Fruit fly (Drosophila melanogaster): ENCODE measurements around the gene bai.
A peak's percentile ranks its signal among the peaks of the same experiment; 100 is the strongest.

The bai gene

DNA sequence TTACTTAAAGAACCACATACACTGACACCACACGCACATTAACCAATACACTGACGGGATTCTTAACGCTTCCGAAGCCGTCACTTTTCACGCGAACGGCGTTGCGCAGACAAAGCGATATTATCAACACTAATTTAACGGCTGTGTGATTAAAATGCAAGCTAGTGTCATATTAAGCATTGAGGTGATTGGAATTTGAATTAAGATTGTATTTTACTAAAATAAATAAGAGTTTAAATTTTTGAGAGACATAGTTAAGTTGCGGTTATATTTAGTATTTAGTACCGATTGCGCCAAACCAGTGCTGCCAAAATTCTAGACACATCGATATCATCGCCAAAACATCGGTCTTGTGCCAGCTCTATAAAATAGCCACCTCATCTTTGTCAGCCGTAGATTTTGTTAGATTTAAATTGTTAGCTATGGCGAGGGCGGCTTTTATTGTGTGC lies at the start of gene bai, which contains the start of gene Ythdf:
Gene bai, plus strand, starts transcription at position 347 of the 449 bp plus-strand sequence.
Gene Ythdf, minus strand, starts transcription at position 222 of the 449 bp plus-strand sequence.
- no peak for TF ChIP-seq kay (GFP tag; ENCODE audit: borderline replicate concordance)
- peak; percentile 65 for TF ChIP-seq CG1620 (GFP tag; optimal IDR thresholded peaks at IDR 0.05)
- TF ChIP-seq Clk (GFP tag; optimal IDR thresholded peaks at IDR 0.05) = peak; percentile 30
- TF ChIP-seq ovo (GFP tag; optimal IDR thresholded peaks at IDR 0.05) = no peak
- peak; percentile 1 for TF ChIP-seq CG12768 (GFP tag; optimal IDR thresholded peaks at IDR 0.05)
- TF ChIP-seq CG7045 (GFP tag; optimal IDR thresholded peaks at IDR 0.05) = no peak
- peak; percentile 25 for TF ChIP-seq CG14711 (tag; optimal IDR thresholded peaks at IDR 0.05)
- TF ChIP-seq Crg-1 (GFP tag; optimal IDR thresholded peaks at IDR 0.05) = peak; percentile 35
- peak; percentile 40 for TF ChIP-seq CG7101 (tag; optimal IDR thresholded peaks at IDR 0.05)
- peak; percentile 30 for TF ChIP-seq bab1 (GFP tag; optimal IDR thresholded peaks at IDR 0.05)
- TF ChIP-seq CG5204 (GFP tag; optimal IDR thresholded peaks at IDR 0.05) = no peak
- no peak for TF ChIP-seq cic (GFP tag; optimal IDR thresholded peaks at IDR 0.05)
- TF ChIP-seq toe (GFP tag; optimal IDR thresholded peaks at IDR 0.05) = no peak
- TF ChIP-seq CG33017 (tag; optimal IDR thresholded peaks at IDR 0.05) = no peak
- TF ChIP-seq pad (GFP tag; optimal IDR thresholded peaks at IDR 0.05) = peak; percentile 55
- TF ChIP-seq Mnt (GFP tag; optimal IDR thresholded peaks at IDR 0.05) = peak; percentile 58
- TF ChIP-seq cnc (optimal IDR thresholded peaks at IDR 0.05) = no peak
- no peak for TF ChIP-seq tj (GFP tag; optimal IDR thresholded peaks at IDR 0.05)
- TF ChIP-seq CG11617 (GFP tag; optimal IDR thresholded peaks at IDR 0.05) = peak; percentile 46
- TF ChIP-seq Hr96 (GFP tag; optimal IDR thresholded peaks at IDR 0.05) = no peak

DNA sequence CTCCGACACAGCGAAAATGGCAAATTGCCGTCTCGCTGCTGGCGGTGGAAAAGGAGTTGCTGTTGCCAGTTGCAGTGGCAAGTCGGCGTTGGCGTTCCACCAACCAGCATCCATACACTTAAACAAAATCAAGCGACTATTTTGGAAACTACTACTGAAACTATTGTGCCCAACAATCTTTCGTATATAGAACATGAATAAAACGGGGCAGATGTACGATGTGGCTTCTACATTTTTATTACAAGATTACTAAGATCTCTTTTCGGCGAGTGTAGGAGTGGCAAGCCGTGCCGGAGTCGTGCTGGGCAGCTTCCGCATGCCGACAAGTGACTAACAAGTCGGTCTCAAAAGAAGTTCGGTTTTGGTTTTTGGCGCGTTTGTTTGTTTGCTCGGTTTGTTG lies 42.7 kb upstream of the bai start:
- TF ChIP-seq CG7101 (tag; optimal IDR thresholded peaks at IDR 0.05) (no peak), CG7045 (GFP tag; optimal IDR thresholded peaks at IDR 0.05) (no peak), CG14711 (tag; optimal IDR thresholded peaks at IDR 0.05) (no peak), CG12768 (GFP tag; optimal IDR thresholded peaks at IDR 0.05) (no peak), cnc (optimal IDR thresholded peaks at IDR 0.05) (no peak)

DNA sequence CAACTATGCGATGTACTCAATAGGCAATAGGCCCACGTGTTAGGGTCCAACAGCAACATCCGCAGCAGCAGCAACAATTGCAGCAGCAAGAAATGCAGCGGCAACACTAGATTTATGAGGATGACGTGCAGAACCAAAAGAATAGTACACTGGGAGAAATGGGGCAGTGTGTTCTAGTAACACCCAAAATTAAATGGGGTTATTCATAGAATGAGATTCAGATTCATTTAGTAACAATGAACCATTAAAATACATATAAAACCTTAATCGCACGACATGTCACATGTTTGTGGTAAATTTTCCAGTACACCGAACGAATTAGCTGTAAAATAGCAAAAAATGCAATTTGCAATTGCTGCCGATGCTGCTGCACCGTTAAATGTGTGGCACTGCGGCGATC lies 41.9 kb upstream of the bai start:
- TF ChIP-seq ovo (GFP tag; optimal IDR thresholded peaks at IDR 0.05) = no peak

DNA sequence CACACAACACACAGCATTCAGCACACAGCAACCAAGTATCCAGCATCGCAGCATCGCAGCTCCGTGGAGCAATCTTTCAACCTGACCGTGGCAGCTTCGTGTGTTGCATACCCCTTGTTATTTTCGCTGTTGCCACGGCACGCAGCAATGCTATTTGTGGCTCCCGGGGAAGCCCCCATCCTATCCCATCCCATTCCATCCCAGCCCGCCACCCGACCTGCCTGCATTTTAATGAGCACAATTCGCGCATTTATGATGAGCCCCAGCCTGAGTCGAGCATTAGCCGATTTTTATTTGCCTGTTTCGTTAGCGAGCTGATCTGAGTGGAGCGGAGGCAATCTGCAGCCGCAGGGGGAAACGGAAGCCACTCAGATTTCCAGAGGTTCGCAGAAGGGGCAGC lies 39.6 kb upstream of the bai start:
- TF ChIP-seq cnc (optimal IDR thresholded peaks at IDR 0.05) = no peak
- TF ChIP-seq CG7101 (tag; optimal IDR thresholded peaks at IDR 0.05) = no peak
- TF ChIP-seq CG33017 (tag; optimal IDR thresholded peaks at IDR 0.05) = no peak
- TF ChIP-seq CG7045 (GFP tag; optimal IDR thresholded peaks at IDR 0.05) = no peak
- TF ChIP-seq ovo (GFP tag; optimal IDR thresholded peaks at IDR 0.05) = no peak
- TF ChIP-seq Hr96 (GFP tag; optimal IDR thresholded peaks at IDR 0.05) = no peak
- TF ChIP-seq bab1 (GFP tag; optimal IDR thresholded peaks at IDR 0.05) = no peak
- TF ChIP-seq CG11617 (GFP tag; optimal IDR thresholded peaks at IDR 0.05) = no peak
- TF ChIP-seq pad (GFP tag; optimal IDR thresholded peaks at IDR 0.05) = no peak
- no peak for TF ChIP-seq CG5204 (GFP tag; optimal IDR thresholded peaks at IDR 0.05)
- no peak for TF ChIP-seq Crg-1 (GFP tag; optimal IDR thresholded peaks at IDR 0.05)
- TF ChIP-seq CG12768 (GFP tag; optimal IDR thresholded peaks at IDR 0.05) = no peak
- no peak for TF ChIP-seq tj (GFP tag; optimal IDR thresholded peaks at IDR 0.05)
- no peak for TF ChIP-seq CG1620 (GFP tag; optimal IDR thresholded peaks at IDR 0.05)
- TF ChIP-seq Clk (GFP tag; optimal IDR thresholded peaks at IDR 0.05) = no peak

DNA sequence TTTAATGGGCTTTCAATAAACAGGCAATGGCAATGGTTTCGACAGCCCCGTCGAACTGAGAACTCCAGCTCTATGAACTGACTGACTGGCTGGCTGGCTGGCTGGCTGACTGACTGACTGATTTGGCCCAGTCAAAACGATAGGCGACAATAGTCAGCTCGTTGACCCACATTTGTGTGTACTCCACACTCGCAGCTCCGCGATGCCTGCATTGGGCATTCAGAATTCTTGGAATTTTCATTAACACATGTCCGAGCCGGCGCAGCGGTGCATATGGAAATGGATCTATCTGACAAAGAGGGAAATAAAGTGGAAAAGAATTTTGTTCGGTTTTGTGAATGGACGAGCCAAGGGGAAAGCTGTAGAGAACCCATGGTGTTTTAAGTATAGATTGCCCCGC lies 36.9 kb upstream of the bai start:
- TF ChIP-seq cic (GFP tag; optimal IDR thresholded peaks at IDR 0.05) = no peak
- no peak for TF ChIP-seq Clk (GFP tag; optimal IDR thresholded peaks at IDR 0.05)
- no peak for TF ChIP-seq CG14711 (tag; optimal IDR thresholded peaks at IDR 0.05)
- no peak for TF ChIP-seq CG7101 (tag; optimal IDR thresholded peaks at IDR 0.05)
- TF ChIP-seq ovo (GFP tag; optimal IDR thresholded peaks at IDR 0.05) = no peak
- no peak for TF ChIP-seq CG7045 (GFP tag; optimal IDR thresholded peaks at IDR 0.05)

DNA sequence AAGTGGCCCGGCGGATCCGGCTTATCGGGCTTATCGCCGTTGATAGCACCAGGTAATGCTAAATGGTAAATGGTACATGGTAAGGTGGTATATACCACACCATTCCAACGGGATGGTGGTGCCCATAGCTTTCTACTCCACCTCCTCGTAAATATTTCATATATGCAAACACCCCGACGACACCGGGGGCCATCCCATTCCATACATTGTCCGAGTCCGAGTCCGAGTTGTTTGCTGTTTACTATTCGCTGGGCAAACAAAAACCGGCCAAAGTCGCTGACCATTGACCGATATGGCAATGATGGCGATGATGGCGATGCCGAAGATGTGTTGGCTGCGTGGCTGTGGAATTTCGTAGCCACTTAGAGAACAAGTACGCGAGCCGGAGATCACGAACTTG lies 35.1 kb upstream of the bai start:
- TF ChIP-seq CG5204 (GFP tag; optimal IDR thresholded peaks at IDR 0.05) = no peak
- TF ChIP-seq toe (GFP tag; optimal IDR thresholded peaks at IDR 0.05) = no peak
- no peak for TF ChIP-seq CG7101 (tag; optimal IDR thresholded peaks at IDR 0.05)
- no peak for TF ChIP-seq CG33017 (tag; optimal IDR thresholded peaks at IDR 0.05)
- no peak for TF ChIP-seq CG12768 (GFP tag; optimal IDR thresholded peaks at IDR 0.05)
- no peak for TF ChIP-seq CG7045 (GFP tag; optimal IDR thresholded peaks at IDR 0.05)
- no peak for TF ChIP-seq tj (GFP tag; optimal IDR thresholded peaks at IDR 0.05)
- TF ChIP-seq cnc (optimal IDR thresholded peaks at IDR 0.05) = no peak
- no peak for TF ChIP-seq CG14711 (tag; optimal IDR thresholded peaks at IDR 0.05)
- no peak for TF ChIP-seq Mnt (GFP tag; optimal IDR thresholded peaks at IDR 0.05)
- TF ChIP-seq bab1 (GFP tag; optimal IDR thresholded peaks at IDR 0.05) = no peak
- TF ChIP-seq CG11617 (GFP tag; optimal IDR thresholded peaks at IDR 0.05) = no peak
- TF ChIP-seq cic (GFP tag; optimal IDR thresholded peaks at IDR 0.05) = no peak
- TF ChIP-seq CG1620 (GFP tag; optimal IDR thresholded peaks at IDR 0.05) = no peak

DNA sequence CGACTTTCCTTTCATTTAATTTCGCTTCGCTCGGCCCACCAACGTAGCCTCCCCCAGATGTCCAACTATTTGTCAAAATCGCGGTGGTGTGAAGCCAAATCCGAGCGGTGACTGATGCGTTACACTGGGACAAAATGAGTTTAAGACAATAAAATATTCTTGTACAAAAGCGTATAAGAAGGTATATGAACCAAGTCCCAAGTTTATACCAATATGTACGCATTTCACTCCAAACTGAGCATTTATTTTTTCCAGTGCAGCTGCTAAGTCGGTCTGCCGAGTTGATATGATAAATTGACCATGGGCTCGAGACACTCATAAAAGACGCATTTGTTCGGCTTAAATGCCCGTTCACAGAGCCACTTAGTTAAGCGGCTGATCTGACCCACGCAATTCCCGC lies 34.4 kb upstream of the bai start:
- TF ChIP-seq toe (GFP tag; optimal IDR thresholded peaks at IDR 0.05) (no peak), bab1 (GFP tag; optimal IDR thresholded peaks at IDR 0.05) (no peak), Hr96 (GFP tag; optimal IDR thresholded peaks at IDR 0.05) (no peak), CG14711 (tag; optimal IDR thresholded peaks at IDR 0.05) (no peak), pad (GFP tag; optimal IDR thresholded peaks at IDR 0.05) (no peak), CG7101 (tag; optimal IDR thresholded peaks at IDR 0.05) (no peak), Mnt (GFP tag; optimal IDR thresholded peaks at IDR 0.05) (no peak), tj (GFP tag; optimal IDR thresholded peaks at IDR 0.05) (no peak), CG12768 (GFP tag; optimal IDR thresholded peaks at IDR 0.05) (no peak), CG1620 (GFP tag; optimal IDR thresholded peaks at IDR 0.05) (no peak), kay (GFP tag; ENCODE audit: borderline replicate concordance) (no peak), CG7045 (GFP tag; optimal IDR thresholded peaks at IDR 0.05) (no peak)

Measured in whole organism, adult.